Worm (Caenorhabditis elegans) whole organism, L1 larva: ENCODE measurements around the gene T04C9.3.

Experiments used
- ama-1 ChIP-seq: fragments of 150-350 bp; optimal IDR thresholded peaks from 2 replicates; lab custom pipeline; 2014
- egl-27 ChIP-seq, 2 experiments: fragments of 150-350 bp in 1 of 2; sonication (generic microtip); optimal IDR thresholded peaks; 3 replicates each; lab custom pipeline; 2017 to 2018; ENCODE audit warnings: missing biosample characterization in 2 of 2, missing genetic modification characterization in 2 of 2, missing genetic modification reagents in 2 of 2
- lin-15B ChIP-seq: fragments of 150-350 bp; sonication (generic microtip); optimal IDR thresholded peaks from 3 replicates; lab custom pipeline; 2014; ENCODE audit warnings: missing biosample characterization, missing genetic modification characterization
- nhr-11 ChIP-seq: fragments of 150-350 bp; optimal IDR thresholded peaks from 2 replicates; lab custom pipeline; 2014; ENCODE audit warnings: missing biosample characterization, missing genetic modification characterization
- nhr-12 ChIP-seq: sonication (generic microtip); optimal IDR thresholded peaks from 2 replicates; lab custom pipeline; 2017; ENCODE audit warnings: missing biosample characterization, missing genetic modification characterization
- nhr-84 ChIP-seq: sonication (generic microtip); optimal IDR thresholded peaks from 2 replicates; lab custom pipeline; 2017; ENCODE audit warnings: missing biosample characterization, missing genetic modification characterization
- sptf-1 ChIP-seq: fragments of 150-350 bp; optimal IDR thresholded peaks from 2 replicates; lab custom pipeline; 2014; ENCODE audit warnings: missing biosample characterization, missing genetic modification characterization

DNA sequence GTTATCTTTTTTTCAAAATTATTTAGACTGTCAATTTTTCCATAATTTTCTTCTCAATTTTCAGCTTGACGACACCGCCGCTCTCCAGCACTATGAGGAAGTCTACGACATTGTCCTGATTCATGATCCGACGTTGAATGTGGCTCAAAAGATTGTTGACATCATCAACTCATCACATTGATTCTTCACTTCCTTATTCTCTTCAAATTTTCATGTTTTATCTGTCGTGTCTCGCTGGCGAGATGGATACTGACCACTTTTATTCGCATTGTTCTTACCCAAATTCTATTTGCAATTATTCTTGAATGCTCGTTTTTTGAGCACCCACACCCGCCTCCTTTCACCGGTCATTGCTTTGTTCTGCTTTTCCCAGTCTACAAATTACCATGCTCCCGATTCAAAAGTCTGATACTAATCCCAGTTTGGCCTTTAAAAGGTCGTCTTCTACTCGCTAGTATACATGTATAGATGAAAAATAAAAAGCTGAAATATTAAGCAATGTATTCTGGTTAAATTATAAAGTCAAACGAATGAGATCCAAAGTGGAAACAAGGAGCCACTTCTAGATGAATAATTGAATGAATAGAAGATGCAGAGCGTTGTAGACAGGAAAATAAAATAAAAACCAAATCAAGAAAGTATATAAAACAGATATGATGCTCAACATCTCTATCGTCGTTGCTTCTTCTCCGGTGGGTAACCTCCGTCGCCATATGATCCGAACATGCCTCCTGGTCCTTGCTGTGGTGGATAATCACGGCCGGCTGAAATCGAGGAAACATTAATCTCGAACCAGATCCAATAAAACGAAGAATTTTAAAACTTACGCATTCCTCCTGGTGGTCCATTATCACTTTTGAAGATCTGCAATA is 32.2 kb upstream of the T04C9.3 start:
- TF ChIP-seq ama-1 (lab: Kevin White, UChicago) (peak; percentile 9), nhr-12 (tag; lab: Kevin White, UChicago) (no peak), sptf-1 (tag; lab: Kevin White, UChicago) (no peak), nhr-84 (tag; lab: Kevin White, UChicago) (no peak), nhr-11 (tag; lab: Kevin White, UChicago) (no peak), lin-15B (no peak), egl-27 (tag; optimal IDR thresholded peaks at IDR 0.05; lab: Kevin White, UChicago) (no peak)
